Fruit fly (Drosophila melanogaster) whole organism, wandering third instar larva: ENCODE data around the gene CG12236.

Source experiments
- Abd-B ChIP-seq: fragments of >200 bp; optimal IDR thresholded peaks from 2 replicates; lab custom pipeline; 2017; ENCODE audit warnings: missing biosample characterization, missing genetic modification characterization
- CG32264 ChIP-seq: fragments of 200-800 bp; sonication (Bioruptor generic); optimal IDR thresholded peaks from 2 replicates; lab custom pipeline; 2016; ENCODE audit warnings: missing biosample characterization, missing genetic modification characterization
- CG9705 ChIP-seq: fragments of 200-800 bp; sonication (Bioruptor generic); optimal IDR thresholded peaks from 2 replicates; lab custom pipeline; 2018; ENCODE audit warnings: missing biosample characterization, mild to moderate bottlenecking, missing genetic modification characterization
- CrebA ChIP-seq: fragments of 200-800 bp; sonication (Bioruptor generic); optimal IDR thresholded peaks from 2 replicates; lab custom pipeline; 2016; ENCODE audit warnings: missing biosample characterization, mild to moderate bottlenecking, missing genetic modification characterization, borderline replicate concordance
- Dfd ChIP-seq: fragments of >200 bp; optimal IDR thresholded peaks from 2 replicates; lab custom pipeline; 2017; ENCODE audit warnings: missing biosample characterization, missing genetic modification characterization
- Dif ChIP-seq: fragments of 200-275, 200-300 bp; sonication (Bioruptor generic); optimal IDR thresholded peaks from 2 replicates; lab custom pipeline; 2018; ENCODE audit warnings: missing biosample characterization, missing genetic modification characterization; ENCODE audit not compliant: partially characterized antibody
- GATAd ChIP-seq: sonication (Bioruptor generic); optimal IDR thresholded peaks from 2 replicates; lab custom pipeline; 2016; ENCODE audit warnings: missing biosample characterization, missing genetic modification characterization
- HLH106 ChIP-seq: fragments of 200-800 bp; optimal IDR thresholded peaks from 3 replicates; lab custom pipeline; 2019; ENCODE audit warnings: missing biosample characterization, mild to moderate bottlenecking, missing genetic modification characterization, moderate library complexity
- Hnf4 ChIP-seq: fragments of 200-800 bp; sonication (Bioruptor generic); optimal IDR thresholded peaks from 2 replicates; lab custom pipeline; 2016; ENCODE audit warnings: missing biosample characterization, mild to moderate bottlenecking, missing genetic modification characterization
- Hr78 ChIP-seq: fragments of >200 bp; optimal IDR thresholded peaks from 2 replicates; lab custom pipeline; 2017; ENCODE audit warnings: missing biosample characterization, missing genetic modification characterization
- Hr83 ChIP-seq: fragments of 200-300 bp; sonication (Bioruptor generic); optimal IDR thresholded peaks from 2 replicates; lab custom pipeline; 2016; ENCODE audit warnings: missing biosample characterization, mild to moderate bottlenecking, missing genetic modification characterization, moderate library complexity; ENCODE audit not compliant: poor library complexity, severe bottlenecking
- Jra ChIP-seq: sonication (Bioruptor generic); optimal IDR thresholded peaks from 2 replicates; lab custom pipeline; 2016; ENCODE audit warnings: missing biosample characterization, missing genetic modification characterization
- Mio ChIP-seq: sonication (Bioruptor generic); optimal IDR thresholded peaks from 2 replicates; lab custom pipeline; 2016; ENCODE audit warnings: missing biosample characterization, missing genetic modification characterization
- Myc ChIP-seq: fragments of >200 bp; optimal IDR thresholded peaks from 2 replicates; lab custom pipeline; 2017
- N ChIP-seq: fragments of >200 bp; optimal IDR thresholded peaks from 2 replicates; lab custom pipeline; 2018; ENCODE audit warnings: missing biosample characterization, missing external identifiers, missing genetic modification characterization
- OdsH ChIP-seq: fragments of 200-800 bp; sonication (Bioruptor generic); optimal IDR thresholded peaks from 2 replicates; lab custom pipeline; 2016; ENCODE audit warnings: missing biosample characterization, mild to moderate bottlenecking, missing genetic modification characterization
- Rel ChIP-seq, 2 experiments: fragments of 200-800 bp; sonication (Bioruptor generic) in 1 of 2; optimal IDR thresholded peaks; 2 replicates in 1 of 2; 3 replicates in 1 of 2; lab custom pipeline; 2016 to 2019; ENCODE audit warnings: mild to moderate bottlenecking in 2 of 2, missing biosample characterization in 2 of 2, missing genetic modification characterization in 2 of 2, moderate library complexity in 1 of 2
- Sp1 ChIP-seq: fragments of 200-800 bp; sonication (Bioruptor generic); optimal IDR thresholded peaks from 3 replicates; lab custom pipeline; 2019; ENCODE audit warnings: missing biosample characterization, mild to moderate bottlenecking, missing genetic modification characterization, moderate library complexity
- Vsx2 ChIP-seq: fragments of 200-300, 225-300 bp; sonication (Bioruptor generic); optimal IDR thresholded peaks from 2 replicates; lab custom pipeline; 2018; ENCODE audit warnings: missing biosample characterization, missing genetic modification characterization; ENCODE audit not compliant: partially characterized antibody
- br ChIP-seq: fragments of 200-800 bp; sonication (Bioruptor generic); optimal IDR thresholded peaks from 2 replicates; lab custom pipeline; 2016; ENCODE audit warnings: missing biosample characterization, missing genetic modification characterization
- brk ChIP-seq: fragments of 200-800 bp; sonication (Bioruptor generic); optimal IDR thresholded peaks from 2 replicates; lab custom pipeline; 2016; ENCODE audit warnings: missing biosample characterization, mild to moderate bottlenecking, missing genetic modification characterization
- dl ChIP-seq, 2 experiments: fragments of 175-275, 200-275 bp in 1 of 2; fragments of 200-275 bp in 1 of 2; sonication (Bioruptor generic); optimal IDR thresholded peaks; lab custom pipeline; 2018; ENCODE audit warnings: mild to moderate bottlenecking in 2 of 2, missing biosample characterization in 2 of 2, missing genetic modification characterization in 2 of 2, moderate library complexity in 2 of 2; ENCODE audit not compliant: partially characterized antibody in 2 of 2, insufficient read depth in 1 of 2
- dmrt93B ChIP-seq: fragments of 200-800 bp; sonication (Bioruptor generic); optimal IDR thresholded peaks from 2 replicates; lab custom pipeline; 2018; ENCODE audit warnings: missing biosample characterization, mild to moderate bottlenecking, missing genetic modification characterization
- dsf ChIP-seq: sonication (Bioruptor generic); optimal IDR thresholded peaks from 2 replicates; lab custom pipeline; 2016; ENCODE audit warnings: missing biosample characterization, missing genetic modification characterization, borderline replicate concordance
- ey ChIP-seq: fragments of 200-800 bp; sonication (Bioruptor generic); optimal IDR thresholded peaks from 2 replicates; lab custom pipeline; 2016; ENCODE audit warnings: missing biosample characterization, missing genetic modification characterization
- foxo ChIP-seq, 2 experiments: fragments of 200-800 bp; sonication (Bioruptor generic); optimal IDR thresholded peaks; 2 replicates in 1 of 2; 3 replicates in 1 of 2; lab custom pipeline; 2016 to 2017; ENCODE audit warnings: missing biosample characterization in 2 of 2, missing genetic modification characterization in 2 of 2
- fru ChIP-seq: fragments of 200-800 bp; sonication (Bioruptor generic); optimal IDR thresholded peaks from 3 replicates; lab custom pipeline; 2016; ENCODE audit warnings: missing biosample characterization, mild to moderate bottlenecking, missing genetic modification characterization
- h ChIP-seq: fragments of 200-800 bp; sonication (Bioruptor generic); optimal IDR thresholded peaks from 3 replicates; lab custom pipeline; 2016; ENCODE audit warnings: missing biosample characterization, mild to moderate bottlenecking, missing genetic modification characterization
- jim ChIP-seq: fragments of 175-275, 200-325 bp; sonication (Bioruptor generic); optimal IDR thresholded peaks from 2 replicates; lab custom pipeline; 2016; ENCODE audit warnings: missing biosample characterization, mild to moderate bottlenecking, missing genetic modification characterization
- lola ChIP-seq: fragments of >200 bp; optimal IDR thresholded peaks from 2 replicates; lab custom pipeline; 2017; ENCODE audit warnings: missing biosample characterization, missing genetic modification characterization
- pan ChIP-seq: fragments of >200 bp; optimal IDR thresholded peaks from 2 replicates; lab custom pipeline; 2017
- psq ChIP-seq: fragments of 200-800 bp; sonication (Bioruptor generic); optimal IDR thresholded peaks from 3 replicates; lab custom pipeline; 2017; ENCODE audit warnings: missing biosample characterization, mild to moderate bottlenecking, missing genetic modification characterization, moderate library complexity
- rgr ChIP-seq: fragments of 200-800 bp; sonication (Bioruptor generic); optimal IDR thresholded peaks from 3 replicates; lab custom pipeline; 2016; ENCODE audit warnings: missing biosample characterization, mild to moderate bottlenecking, missing genetic modification characterization
- sage ChIP-seq: fragments of 200-800 bp; sonication (Bioruptor generic); optimal IDR thresholded peaks from 2 replicates; lab custom pipeline; 2016; ENCODE audit warnings: missing biosample characterization, mild to moderate bottlenecking, missing genetic modification characterization
- sv ChIP-seq: fragments of 200-800 bp; sonication (Bioruptor generic); optimal IDR thresholded peaks from 3 replicates; lab custom pipeline; 2016; ENCODE audit warnings: missing biosample characterization, missing genetic modification characterization
- tai ChIP-seq: sonication (Bioruptor generic); optimal IDR thresholded peaks from 2 replicates; lab custom pipeline; 2016; ENCODE audit warnings: missing biosample characterization, missing genetic modification characterization
- usp ChIP-seq: fragments of >200 bp; optimal IDR thresholded peaks from 2 replicates; lab custom pipeline; 2017; ENCODE audit warnings: missing biosample characterization, missing genetic modification characterization
- woc ChIP-seq: sonication (Bioruptor generic); optimal IDR thresholded peaks from 2 replicates; lab custom pipeline; 2016; ENCODE audit warnings: missing biosample characterization, mild to moderate bottlenecking, missing genetic modification characterization

The CG12236 gene

DNA sequence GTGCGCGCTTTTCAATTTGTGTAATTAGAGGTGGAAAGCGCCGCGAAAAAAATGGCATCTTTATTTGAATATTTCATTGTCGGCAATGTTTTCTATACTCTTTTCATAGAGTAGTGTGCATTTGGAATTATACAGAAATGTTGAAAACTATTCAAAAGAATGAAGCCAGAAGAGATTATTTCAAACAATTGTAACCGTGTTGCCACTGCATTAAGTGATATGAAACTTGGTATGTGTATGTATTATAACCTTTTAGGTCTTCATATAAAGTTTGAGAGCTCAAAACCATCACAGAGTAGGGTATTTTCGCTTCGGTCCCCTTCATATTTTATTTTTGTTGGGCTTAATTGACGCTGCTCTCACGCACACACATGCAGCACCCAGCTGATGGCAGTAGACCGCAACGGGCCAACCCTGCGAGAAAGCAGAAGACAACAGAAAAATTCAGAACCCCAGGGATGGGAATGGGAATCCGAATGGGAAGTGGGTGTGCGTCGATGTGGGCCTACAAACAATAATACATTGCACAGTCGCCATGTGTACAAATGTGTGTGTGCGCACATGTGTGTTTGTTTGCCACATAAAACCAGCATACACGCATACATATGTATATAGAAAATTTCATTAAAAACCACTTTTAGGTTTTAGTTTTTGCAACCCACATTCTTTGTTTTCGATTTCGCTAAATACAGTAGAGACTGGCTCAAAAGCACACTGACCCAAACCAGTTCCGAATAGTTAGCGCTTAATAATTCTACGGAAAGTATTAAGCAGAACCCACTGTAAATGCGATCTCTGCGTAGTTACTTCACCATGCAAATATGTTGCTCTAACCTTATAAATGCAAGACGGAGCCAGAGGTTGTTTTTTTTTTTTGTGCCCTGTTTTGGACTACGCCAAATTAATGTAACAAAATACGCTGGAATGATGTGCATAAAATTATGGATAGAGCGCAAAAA lies 13.1 kb upstream of the CG12236 start:
- TF ChIP-seq fru (peak; percentile 5), woc (peak; percentile 19), foxo (GFP tag; optimal IDR thresholded peaks at IDR 0.05; lab: Kevin White, UChicago) (peak in 1 of 2 experiments; percentile 20), HLH106 (tag; lab: Kevin White, UChicago) (peak; percentile 14), Abd-B (no peak), ey (no peak), Hnf4 (GFP tag; lab: Kevin White, UChicago) (peak; percentile 7), usp (GFP tag; lab: Kevin White, UChicago) (no peak)

dm6 chrX:5895821-5896550 lies 11.9 kb upstream of the CG12236 start:
- peak; percentile 98 for TF ChIP-seq Hnf4 (GFP tag; lab: Kevin White, UChicago)
- TF ChIP-seq sage = peak; percentile 92
- TF ChIP-seq Hr83 (GFP tag; lab: Kevin White, UChicago) = peak; percentile 93
- no peak for TF ChIP-seq Dfd (GFP tag; lab: Kevin White, UChicago)
- no peak for TF ChIP-seq Vsx2
- peak; percentile 95 for TF ChIP-seq fru
- TF ChIP-seq sv = peak; percentile 81
- TF ChIP-seq GATAd (GFP tag; lab: Kevin White, UChicago) = peak; percentile 84
- peak; percentile 76 to 95 for TF ChIP-seq foxo (GFP tag; optimal IDR thresholded peaks at IDR 0.05; lab: Kevin White, UChicago)
- TF ChIP-seq dl (GFP tag; optimal IDR thresholded peaks at IDR 0.05; lab: Kevin White, UChicago; ENCODE audit: insufficient read depth in 1 of 2, partially characterized antibody in 2 of 2) = no peak
- no peak for TF ChIP-seq Abd-B
- peak; percentile 97 for TF ChIP-seq ey
- peak; percentile 96 for TF ChIP-seq Sp1 (GFP tag; lab: Kevin White, UChicago)
- no peak for TF ChIP-seq Hr78 (GFP tag; lab: Kevin White, UChicago)
- no peak for TF ChIP-seq N (GFP tag; lab: Kevin White, UChicago)
- TF ChIP-seq usp (GFP tag; lab: Kevin White, UChicago) = no peak
- peak; percentile 81 for TF ChIP-seq jim (GFP tag; lab: Kevin White, UChicago)
- peak; percentile 94 for TF ChIP-seq OdsH (GFP tag; lab: Kevin White, UChicago)
- TF ChIP-seq Dif = no peak
- TF ChIP-seq h (GFP tag; lab: Kevin White, UChicago) = peak; percentile 97
- no peak for TF ChIP-seq pan (lab: Kevin White, UChicago)
- TF ChIP-seq CrebA (GFP tag; lab: Kevin White, UChicago) = peak; percentile 75
- peak; percentile 48 for TF ChIP-seq Rel (GFP tag; optimal IDR thresholded peaks at IDR 0.05; lab: Kevin White, UChicago)
- peak; percentile 79 for TF ChIP-seq Rel (tag; optimal IDR thresholded peaks at IDR 0.05; lab: Kevin White, UChicago)
- TF ChIP-seq Jra = peak; percentile 93
- TF ChIP-seq CG32264 (GFP tag; lab: Kevin White, UChicago) = peak; percentile 91
- peak; percentile 97 for TF ChIP-seq woc
- TF ChIP-seq CG9705 = peak; percentile 89
- peak; percentile 87 for TF ChIP-seq brk (GFP tag; lab: Kevin White, UChicago)
- TF ChIP-seq tai (GFP tag; lab: Kevin White, UChicago) = peak; percentile 96
- peak; percentile 95 for TF ChIP-seq rgr (GFP tag; lab: Kevin White, UChicago)
- TF ChIP-seq psq = peak; percentile 92
- no peak for TF ChIP-seq lola (GFP tag; lab: Kevin White, UChicago)
- peak; percentile 84 for TF ChIP-seq Mio
- peak; percentile 93 for TF ChIP-seq dmrt93B (GFP tag; lab: Kevin White, UChicago)
- TF ChIP-seq br = peak; percentile 97
- peak; percentile 94 for TF ChIP-seq HLH106 (tag; lab: Kevin White, UChicago)
- TF ChIP-seq dsf (GFP tag; lab: Kevin White, UChicago) = peak; percentile 78
- TF ChIP-seq Myc (lab: Kevin White, UChicago) = no peak
